Fruit fly (Drosophila melanogaster) whole organism, wandering third instar larva: ENCODE data around the gene PAPLA1.

ENCODE experiments used
- Abd-B ChIP-seq: fragments of >200 bp; optimal IDR thresholded peaks from 2 replicates; lab custom pipeline; 2017; ENCODE audit warnings: missing biosample characterization, missing genetic modification characterization
- CG9705 ChIP-seq: fragments of 200-800 bp; sonication (Bioruptor generic); optimal IDR thresholded peaks from 2 replicates; lab custom pipeline; 2018; ENCODE audit warnings: missing biosample characterization, mild to moderate bottlenecking, missing genetic modification characterization
- psq ChIP-seq: fragments of 200-800 bp; sonication (Bioruptor generic); optimal IDR thresholded peaks from 3 replicates; lab custom pipeline; 2017; ENCODE audit warnings: missing biosample characterization, mild to moderate bottlenecking, missing genetic modification characterization, moderate library complexity

DNA sequence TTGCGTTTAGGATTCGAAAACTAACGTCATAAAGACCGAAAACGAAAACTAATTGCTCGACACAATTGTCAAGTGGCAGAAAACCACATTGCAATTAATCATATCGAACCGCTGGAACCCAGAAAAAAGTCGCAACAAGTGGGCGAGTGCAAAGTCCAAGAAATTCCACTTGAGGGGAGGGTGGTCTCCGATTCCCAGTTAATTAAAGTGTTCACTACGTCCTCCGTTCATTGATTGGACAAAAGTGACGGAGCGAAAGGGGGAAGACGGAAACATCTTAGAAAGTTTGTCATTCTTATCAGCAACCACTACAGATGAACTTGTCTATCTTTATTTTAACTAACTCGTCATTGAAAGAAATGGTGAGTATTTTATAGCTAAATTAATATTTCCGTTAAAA is 43.1 kb upstream of the PAPLA1 start:
- TF ChIP-seq psq (GFP tag; lab: Kevin White, UChicago) (no peak), CG9705 (GFP tag; lab: Kevin White, UChicago) (no peak), Abd-B (no peak)
